Worm (Caenorhabditis elegans) whole organism, L1 larva: ENCODE measurements around the gene cwf-19L2.

Source experiments
- C04F5.9 ChIP-seq: sonication (generic microtip); optimal IDR thresholded peaks from 2 replicates; lab custom pipeline; 2016; ENCODE audit warnings: missing genetic modification characterization, missing compliant biosample characterization
- C16A3.4 ChIP-seq: fragments of 150-350 bp; optimal IDR thresholded peaks from 2 replicates; lab custom pipeline; 2014; ENCODE audit warnings: missing biosample characterization, missing genetic modification characterization
- C34B4.2 ChIP-seq: sonication (generic microtip); optimal IDR thresholded peaks from 2 replicates; lab custom pipeline; 2017; ENCODE audit warnings: mild to moderate bottlenecking, missing genetic modification characterization, missing compliant biosample characterization
- F16B12.6 ChIP-seq: fragments of 150-350 bp; optimal IDR thresholded peaks from 2 replicates; lab custom pipeline; 2014; ENCODE audit warnings: missing biosample characterization, missing genetic modification characterization
- aha-1 ChIP-seq: fragments of 150-350 bp; optimal IDR thresholded peaks from 2 replicates; lab custom pipeline; 2014; ENCODE audit warnings: missing biosample characterization, missing genetic modification characterization
- alr-1 ChIP-seq: fragments of 200-800 bp; sonication (Bioruptor generic); optimal IDR thresholded peaks from 2 replicates; lab custom pipeline; 2018; ENCODE audit warnings: borderline replicate concordance, mild to moderate bottlenecking, missing genetic modification characterization, missing compliant biosample characterization
- ama-1 ChIP-seq: fragments of 150-350 bp; optimal IDR thresholded peaks from 2 replicates; lab custom pipeline; 2014
- blmp-1 ChIP-seq: fragments of 150-350 bp; optimal IDR thresholded peaks from 2 replicates; lab custom pipeline; 2014; ENCODE audit warnings: missing biosample characterization, missing genetic modification characterization
- ceh-8 ChIP-seq: fragments of 200-800 bp; sonication (Bioruptor generic); optimal IDR thresholded peaks from 2 replicates; lab custom pipeline; 2018; ENCODE audit warnings: mild to moderate bottlenecking, missing genetic modification characterization, moderate library complexity, missing compliant biosample characterization
- dpl-1 ChIP-seq, 3 experiments: fragments of 150-350 bp in 2 of 3; sonication (generic microtip) in 1 of 3; optimal IDR thresholded peaks; 2 replicates each; lab custom pipeline; 2014 to 2017; ENCODE audit warnings: missing biosample characterization in 3 of 3, missing genetic modification characterization in 3 of 3, missing genetic modification reagents in 3 of 3
- efl-1 ChIP-seq, 4 experiments: fragments of 150-350 bp; optimal IDR thresholded peaks in 3 of 4; peaks in 1 of 4; 1 replicate in 1 of 4; 2 replicates in 3 of 4; lab custom pipeline; 2014; ENCODE audit warnings: missing biosample characterization in 2 of 4, missing genetic modification characterization in 2 of 4, missing genetic modification reagents in 2 of 4
- egl-13 ChIP-seq: sonication (generic microtip); optimal IDR thresholded peaks from 2 replicates; lab custom pipeline; 2016; ENCODE audit warnings: missing genotype, missing genetic modification reagents, missing genetic modification characterization, missing compliant biosample characterization
- elt-3 ChIP-seq, 6 experiments: fragments of 150-350 bp in 1 of 6; sonication (generic microtip); optimal IDR thresholded peaks; 2 replicates each; lab custom pipeline; 2017 to 2018; ENCODE audit warnings: missing biosample characterization in 6 of 6, missing genetic modification characterization in 6 of 6, inconsistent platforms in 1 of 6
- ets-5 ChIP-seq: fragments of 200-800 bp; sonication (Bioruptor generic); IDR thresholded peaks from 2 replicates; pipeline ENCODE4 v1.3.6; 2022; ENCODE audit warnings: missing genetic modification characterization, missing compliant biosample characterization
- fkh-4 ChIP-seq: sonication (generic microtip); optimal IDR thresholded peaks from 2 replicates; lab custom pipeline; 2016; ENCODE audit warnings: missing compliant biosample characterization, missing genetic modification characterization, borderline replicate concordance
- fkh-8 ChIP-seq: sonication (generic microtip); optimal IDR thresholded peaks from 2 replicates; lab custom pipeline; 2016; ENCODE audit warnings: mild to moderate bottlenecking, missing genetic modification characterization, missing compliant biosample characterization
- fos-1 ChIP-seq: fragments of 150-350 bp; optimal IDR thresholded peaks from 2 replicates; lab custom pipeline; 2014; ENCODE audit warnings: missing biosample characterization, missing genetic modification characterization
- hlh-17 ChIP-seq: fragments of 200-800 bp; sonication (Bioruptor generic); optimal IDR thresholded peaks from 2 replicates; lab custom pipeline; 2018; ENCODE audit warnings: missing genetic modification characterization, mild to moderate bottlenecking, missing compliant biosample characterization, moderate library complexity, borderline replicate concordance
- hlh-4 ChIP-seq: sonication (generic microtip); optimal IDR thresholded peaks from 2 replicates; lab custom pipeline; 2016; ENCODE audit warnings: mild to moderate bottlenecking, missing genetic modification characterization, missing compliant biosample characterization
- hpl-2 ChIP-seq: fragments of 150-350 bp; optimal IDR thresholded peaks from 2 replicates; lab custom pipeline; 2014; ENCODE audit warnings: missing biosample characterization, missing genetic modification reagents, missing genetic modification characterization
- jun-1 ChIP-seq: fragments of 150-350 bp; optimal IDR thresholded peaks from 2 replicates; lab custom pipeline; 2014; ENCODE audit warnings: missing biosample characterization, missing genetic modification reagents, missing genetic modification characterization
- lin-13 ChIP-seq: fragments of 150-350 bp; optimal IDR thresholded peaks from 2 replicates; lab custom pipeline; 2014; ENCODE audit warnings: missing biosample characterization, missing genetic modification reagents, missing genetic modification characterization
- lin-14 ChIP-seq: fragments of 200-800 bp; sonication (Bioruptor generic); optimal IDR thresholded peaks from 2 replicates; lab custom pipeline; 2018; ENCODE audit warnings: mild to moderate bottlenecking, missing genetic modification characterization, moderate library complexity, missing compliant biosample characterization
- lin-15B ChIP-seq: fragments of 150-350 bp; sonication (generic microtip); optimal IDR thresholded peaks from 3 replicates; lab custom pipeline; 2014; ENCODE audit warnings: missing biosample characterization, missing genetic modification characterization
- lin-35 ChIP-seq, 2 experiments: fragments of 150-350 bp; optimal IDR thresholded peaks; 2 replicates each; lab custom pipeline; 2014; ENCODE audit warnings: missing biosample characterization in 2 of 2, missing genetic modification characterization in 2 of 2, missing genetic modification reagents in 2 of 2
- mef-2 ChIP-seq: fragments of 150-350 bp; optimal IDR thresholded peaks from 2 replicates; lab custom pipeline; 2014; ENCODE audit warnings: missing biosample characterization, missing genetic modification characterization
- nhr-12 ChIP-seq: sonication (generic microtip); optimal IDR thresholded peaks from 2 replicates; lab custom pipeline; 2017; ENCODE audit warnings: missing biosample characterization, missing genetic modification characterization
- nhr-19 ChIP-seq: fragments of 200-800 bp; sonication (Bioruptor generic); conservative IDR thresholded peaks from 2 replicates; pipeline ENCODE4 v1.3.6; 2022; ENCODE audit warnings: missing genetic modification characterization, missing compliant biosample characterization
- nhr-28 ChIP-seq: fragments of 150-350 bp; optimal IDR thresholded peaks from 2 replicates; lab custom pipeline; 2014; ENCODE audit warnings: missing biosample characterization, missing genetic modification characterization
- nhr-71 ChIP-seq: sonication (generic microtip); optimal IDR thresholded peaks from 2 replicates; lab custom pipeline; 2016; ENCODE audit warnings: mild to moderate bottlenecking, missing genetic modification characterization, moderate library complexity, missing compliant biosample characterization
- nhr-77 ChIP-seq: fragments of 150-350 bp; optimal IDR thresholded peaks from 2 replicates; lab custom pipeline; 2014; ENCODE audit warnings: missing biosample characterization, missing genetic modification characterization
- nhr-85 ChIP-seq: sonication (generic microtip); peaks from one replicate; lab custom pipeline; 2016; ENCODE audit warnings: missing genetic modification characterization, inconsistent platforms, missing compliant biosample characterization
- pqm-1 ChIP-seq: sonication (generic microtip); optimal IDR thresholded peaks from 3 replicates; lab custom pipeline; 2017; ENCODE audit warnings: missing biosample characterization, missing genetic modification characterization
- skn-1 ChIP-seq: fragments of 150-350 bp; optimal IDR thresholded peaks from 2 replicates; lab custom pipeline; 2014; ENCODE audit warnings: missing biosample characterization, missing genetic modification characterization
- sox-4 ChIP-seq: sonication (generic microtip); optimal IDR thresholded peaks from 2 replicates; lab custom pipeline; 2016; ENCODE audit warnings: missing genetic modification characterization, missing compliant biosample characterization
- sptf-1 ChIP-seq: fragments of 150-350 bp; optimal IDR thresholded peaks from 2 replicates; lab custom pipeline; 2014; ENCODE audit warnings: missing biosample characterization, missing genetic modification characterization
- sup-37 ChIP-seq: fragments of 200-800 bp; sonication (Bioruptor generic); optimal IDR thresholded peaks from 2 replicates; lab custom pipeline; 2018; ENCODE audit warnings: mild to moderate bottlenecking, missing genetic modification characterization, missing compliant biosample characterization
- tlp-1 ChIP-seq: fragments of 150-350 bp; optimal IDR thresholded peaks from 2 replicates; lab custom pipeline; 2014; ENCODE audit warnings: missing biosample characterization, missing genetic modification characterization
- unc-130 ChIP-seq: fragments of 150-350 bp; optimal IDR thresholded peaks from 2 replicates; lab custom pipeline; 2017; ENCODE audit warnings: missing biosample characterization, missing genetic modification characterization, inconsistent platforms
- unc-86 ChIP-seq: sonication (generic microtip); optimal IDR thresholded peaks from 2 replicates; lab custom pipeline; 2016; ENCODE audit warnings: missing genetic modification characterization, missing compliant biosample characterization
- unc-98 ChIP-seq: fragments of 200-800 bp; sonication (Bioruptor generic); IDR thresholded peaks from 2 replicates; pipeline ENCODE4 v1.3.6; 2022; ENCODE audit warnings: missing genetic modification characterization, missing compliant biosample characterization
- zip-4 ChIP-seq: fragments of 200-800 bp; sonication (Bioruptor generic); optimal IDR thresholded peaks from 2 replicates; lab custom pipeline; 2018; ENCODE audit warnings: mild to moderate bottlenecking, missing genetic modification characterization, moderate library complexity, missing compliant biosample characterization
- ztf-11 ChIP-seq, 2 experiments: sonication (generic microtip); optimal IDR thresholded peaks; 2 replicates each; lab custom pipeline; 2016 to 2017; ENCODE audit warnings: missing genetic modification characterization in 2 of 2, missing biosample characterization in 1 of 2, missing compliant biosample characterization in 1 of 2
- ztf-4 ChIP-seq: fragments of 150-350 bp; optimal IDR thresholded peaks from 2 replicates; lab custom pipeline; 2014; ENCODE audit warnings: missing biosample characterization, missing genetic modification characterization

The cwf-19L2 gene

DNA sequence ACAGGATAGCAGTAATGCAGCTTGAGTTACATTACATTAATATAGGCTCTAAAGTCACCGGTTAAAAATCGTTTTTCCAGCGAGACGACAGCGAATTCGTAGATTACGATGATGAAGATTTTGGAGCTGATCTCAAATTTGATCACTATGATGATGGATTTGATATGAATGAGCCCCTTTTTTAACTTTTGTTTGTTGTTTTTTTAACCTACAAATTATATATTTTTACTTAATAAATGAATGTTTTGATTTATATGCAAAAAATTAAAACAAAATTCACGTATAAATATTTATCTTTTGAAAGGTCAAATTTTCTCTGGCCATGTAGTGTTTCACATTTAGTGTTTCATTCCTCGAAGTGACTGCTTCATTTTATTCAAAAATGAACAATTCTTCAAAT lies 50.0 kb downstream of the cwf-19L2 start, which contains the start of gene F08F8.6:
Gene F08F8.6 (plus strand): TSS at position 301 of the 400 bp plus-strand sequence.
- TF ChIP-seq efl-1 (optimal IDR thresholded peaks at IDR 0.05; lab: Kevin White, UChicago) (no peak), efl-1 (GFP tag; optimal IDR thresholded peaks at IDR 0.05 in 1 of 2; lab: Kevin White, UChicago) (peak in 1 of 2 experiments; percentile 62), hlh-17 (GFP tag; lab: Kevin White, UChicago) (no peak)

DNA sequence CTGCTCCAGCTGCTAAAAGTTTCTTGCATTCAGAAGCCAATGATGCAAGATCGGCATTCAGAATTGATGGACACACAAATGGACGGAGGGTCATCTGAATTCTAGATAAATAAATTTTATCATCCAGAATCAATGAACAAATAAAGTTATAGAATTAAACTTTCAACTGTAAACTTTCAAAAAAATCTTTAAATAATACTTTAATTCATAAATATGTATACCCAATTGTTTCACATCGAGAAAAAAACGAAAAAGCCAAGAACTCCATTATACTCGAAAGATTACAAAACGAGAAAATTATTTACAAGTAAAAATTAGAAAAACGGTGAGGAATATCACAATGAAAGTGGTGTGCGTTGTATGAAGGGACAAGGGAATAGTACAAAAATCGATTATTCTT lies 53.6 kb downstream of the cwf-19L2 start, which contains the start of gene F08F8.7:
Gene F08F8.7 (minus strand): TSS at position 101 of the 400 bp plus-strand sequence.
- no peak for TF ChIP-seq ztf-11 (tag; optimal IDR thresholded peaks at IDR 0.05; lab: Kevin White, UChicago)
- no peak for TF ChIP-seq tlp-1
- no peak for TF ChIP-seq nhr-28
- TF ChIP-seq fkh-4 (tag; lab: Kevin White, UChicago): no peak
- TF ChIP-seq unc-98: no peak
- no peak for TF ChIP-seq zip-4
- no peak for TF ChIP-seq hlh-4
- TF ChIP-seq hlh-17 (GFP tag; lab: Kevin White, UChicago): no peak
- no peak for TF ChIP-seq fos-1

DNA sequence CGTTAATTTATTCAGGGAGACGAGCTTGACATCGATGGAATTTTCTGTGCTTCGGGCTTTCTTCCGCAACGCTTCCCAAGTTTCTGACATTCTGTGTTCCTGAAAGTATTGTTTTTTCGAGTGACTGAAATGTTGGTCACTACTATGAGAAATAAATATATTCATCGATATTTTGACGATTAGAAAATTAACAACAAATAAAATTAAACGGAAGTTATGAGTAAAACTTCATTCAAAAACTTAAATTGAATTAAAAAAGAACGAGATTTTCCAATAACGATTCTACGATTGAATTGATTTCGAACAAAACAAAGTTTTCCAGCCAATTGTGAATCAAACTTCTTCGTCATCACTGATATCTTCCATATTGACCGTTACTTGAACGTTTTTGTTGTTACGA lies 55.6 kb downstream of the cwf-19L2 start, which contains the start of gene gos-28:
Gene gos-28 (minus strand): TSS at position 101 of the 400 bp plus-strand sequence.
- TF ChIP-seq unc-130 (no peak), ztf-11 (tag; optimal IDR thresholded peaks at IDR 0.05; lab: Kevin White, UChicago) (no peak), hlh-4 (no peak), skn-1 (tag; lab: Kevin White, UChicago) (no peak), sox-4 (no peak), C34B4.2 (tag; lab: Kevin White, UChicago) (no peak), hpl-2 (GFP tag; lab: Kevin White, UChicago) (no peak), jun-1 (no peak), C04F5.9 (tag; lab: Kevin White, UChicago) (no peak), nhr-77 (no peak), ama-1 (lab: Kevin White, UChicago) (no peak), alr-1 (tag; lab: Kevin White, UChicago) (no peak), aha-1 (tag; lab: Kevin White, UChicago) (no peak), lin-14 (GFP tag; lab: Kevin White, UChicago) (no peak), mef-2 (tag; lab: Kevin White, UChicago) (no peak)

DNA sequence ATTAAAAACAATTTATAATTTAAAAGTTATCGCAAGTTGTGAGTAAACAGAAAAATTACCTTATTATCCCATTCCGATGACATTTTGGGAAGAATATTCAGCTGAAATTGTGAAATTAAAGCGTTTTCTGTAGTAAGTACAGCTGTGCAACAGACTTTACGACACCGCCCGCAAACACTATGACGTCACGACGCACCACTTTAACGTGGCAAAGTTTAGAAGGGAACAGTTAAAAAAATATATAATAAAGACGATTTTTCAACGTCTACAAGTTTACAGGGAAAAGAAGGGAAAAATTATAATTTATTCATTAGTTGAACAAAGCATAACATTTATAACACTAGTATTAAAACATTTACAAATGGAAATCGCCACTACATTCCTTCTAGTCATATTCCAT lies 60.4 kb downstream of the cwf-19L2 start, which contains the start of gene F08F8.9:
Gene F08F8.9 (minus strand): TSS at position 101 of the 400 bp plus-strand sequence.
- TF ChIP-seq hlh-17 (GFP tag; lab: Kevin White, UChicago) (no peak), F16B12.6 (tag; lab: Kevin White, UChicago) (peak; percentile 45), tlp-1 (no peak), lin-35 (GFP tag; optimal IDR thresholded peaks at IDR 0.05; lab: Kevin White, UChicago) (peak in 1 of 2 experiments; percentile 1)

DNA sequence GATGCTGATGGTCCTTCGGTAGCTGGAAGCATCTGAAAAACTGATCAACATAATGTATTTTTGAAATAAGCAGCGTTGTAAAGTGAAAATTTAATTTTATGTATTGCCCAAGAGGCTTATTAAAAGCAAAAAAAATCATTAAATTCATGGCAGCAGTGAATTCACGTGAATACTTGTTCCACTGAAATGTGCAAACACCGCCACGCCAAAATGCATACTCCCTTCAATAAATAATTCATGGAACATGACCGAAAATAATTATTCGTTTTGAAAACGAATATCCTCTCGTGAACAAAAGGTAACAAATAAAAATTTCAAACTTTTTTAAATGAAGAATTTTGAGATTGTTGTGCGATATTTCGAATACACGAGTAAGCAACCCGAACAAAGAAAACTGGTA lies 63.9 kb downstream of the cwf-19L2 start, which contains the start of gene F08F8.10:
Gene F08F8.10 (minus strand): TSS at position 38 of the 400 bp plus-strand sequence.
- TF ChIP-seq ets-5 (GFP tag; lab: Robert Waterston, UW): no peak
- peak; percentile 92 for TF ChIP-seq unc-86 (tag; lab: Kevin White, UChicago)
- peak; percentile 56 for TF ChIP-seq nhr-85 (tag; lab: Kevin White, UChicago)
- peak; percentile 44 for TF ChIP-seq blmp-1 (tag; lab: Kevin White, UChicago)
- no peak for TF ChIP-seq egl-13
- TF ChIP-seq dpl-1 (GFP tag; optimal IDR thresholded peaks at IDR 0.05; lab: Kevin White, UChicago): peak; percentile 33 to 65 (median 47)
- no peak for TF ChIP-seq zip-4
- no peak for TF ChIP-seq alr-1 (tag; lab: Kevin White, UChicago)
- peak; percentile 52 to 64 for TF ChIP-seq efl-1 (optimal IDR thresholded peaks at IDR 0.05; lab: Kevin White, UChicago)
- peak; percentile 63 to 96 for TF ChIP-seq efl-1 (GFP tag; optimal IDR thresholded peaks at IDR 0.05 in 1 of 2; lab: Kevin White, UChicago)
- TF ChIP-seq nhr-71 (tag; lab: Kevin White, UChicago): peak; percentile 56
- TF ChIP-seq aha-1 (tag; lab: Kevin White, UChicago): no peak
- TF ChIP-seq ceh-8 (GFP tag; lab: Kevin White, UChicago): no peak
- TF ChIP-seq ztf-4 (tag; lab: Kevin White, UChicago): no peak
- no peak for TF ChIP-seq nhr-19 (GFP tag; lab: Robert Waterston, UW)
- TF ChIP-seq elt-3 (tag; optimal IDR thresholded peaks at IDR 0.05; lab: Kevin White, UChicago): peak in 1 of 6 experiments; percentile 1
- no peak for TF ChIP-seq fkh-8 (tag; lab: Kevin White, UChicago)
- TF ChIP-seq C16A3.4: peak; percentile 24
- TF ChIP-seq lin-15B (tag; lab: Kevin White, UChicago): no peak
- no peak for TF ChIP-seq pqm-1
- TF ChIP-seq sup-37 (GFP tag; lab: Kevin White, UChicago): no peak
- no peak for TF ChIP-seq sptf-1 (tag; lab: Kevin White, UChicago)
- TF ChIP-seq fkh-4 (tag; lab: Kevin White, UChicago): no peak
- TF ChIP-seq lin-13 (GFP tag; lab: Kevin White, UChicago): no peak
- no peak for TF ChIP-seq nhr-12 (tag; lab: Kevin White, UChicago)
